Worm (Caenorhabditis elegans): ENCODE results near the gene K01A11.1.

- TF ChIP-seq Y22D7AL.16 (tag; optimal IDR thresholded peaks at IDR 0.05) (no peak), sox-2 (GFP tag; IDR thresholded peaks at IDR 0.05) (no peak), ama-1 (optimal IDR thresholded peaks at IDR 0.05) (no peak), sdc-2 (tag; optimal IDR thresholded peaks at IDR 0.05) (no peak), K09A11.1 (tag; optimal IDR thresholded peaks at IDR 0.05; ENCODE audit: insufficient read depth) (no peak), ceh-18 (tag; optimal IDR thresholded peaks at IDR 0.05) (no peak), dmd-4 (tag; optimal IDR thresholded peaks at IDR 0.05; ENCODE audit: borderline replicate concordance) (no peak), pqm-1 (tag; optimal IDR thresholded peaks at IDR 0.05) (no peak), tbx-2 (tag; optimal IDR thresholded peaks at IDR 0.05) (no peak), pha-4 (tag; optimal IDR thresholded peaks at IDR 0.05) (no peak)
Measured at ce11 chrIII:3425438-3425837, 5.8 kb downstream of the K01A11.1 start, which contains the start of gene metl-18.
